Worm (Caenorhabditis elegans) whole organism, mixed stage, embryonic: ENCODE measurements around the gene nrsn-1.

Source experiments
- bed-3 ChIP-seq: fragments of 200-800 bp; sonication (Bioruptor generic); optimal IDR thresholded peaks from 3 replicates; lab custom pipeline; 2018; ENCODE audit warnings: mild to moderate bottlenecking, missing genetic modification characterization, moderate library complexity, missing compliant biosample characterization
- blmp-1 ChIP-seq: fragments of 150-350 bp; optimal IDR thresholded peaks from 2 replicates; lab custom pipeline; 2014; ENCODE audit warnings: missing biosample characterization, missing genetic modification characterization
- ceh-39 ChIP-seq: fragments of 150-350 bp; optimal IDR thresholded peaks from 2 replicates; lab custom pipeline; 2014; ENCODE audit warnings: missing biosample characterization, missing genetic modification characterization
- ceh-43 ChIP-seq: fragments of 200-800 bp; sonication (Bioruptor generic); optimal IDR thresholded peaks from 2 replicates; lab custom pipeline; 2018; ENCODE audit warnings: mild to moderate bottlenecking, missing genetic modification characterization, moderate library complexity, missing compliant biosample characterization
- ceh-83 ChIP-seq: fragments of 200-800 bp; sonication (Bioruptor generic); optimal IDR thresholded peaks from 2 replicates; lab custom pipeline; 2018; ENCODE audit warnings: mild to moderate bottlenecking, missing genetic modification characterization, missing compliant biosample characterization
- ces-1 ChIP-seq: fragments of 150-350 bp; optimal IDR thresholded peaks from 2 replicates; lab custom pipeline; 2014; ENCODE audit warnings: missing biosample characterization, missing genetic modification reagents, missing genetic modification characterization
- cnd-1 ChIP-seq: fragments of 200-800 bp; sonication (Bioruptor generic); optimal IDR thresholded peaks from 2 replicates; lab custom pipeline; 2018; ENCODE audit warnings: mild to moderate bottlenecking, missing genetic modification characterization, missing compliant biosample characterization
- drap-1 ChIP-seq: fragments of 200-800 bp; sonication (Bioruptor generic); optimal IDR thresholded peaks from 3 replicates; lab custom pipeline; 2018; ENCODE audit warnings: mild to moderate bottlenecking, missing genetic modification characterization, missing compliant biosample characterization
- elt-3 ChIP-seq: fragments of 150-350 bp; optimal IDR thresholded peaks from 2 replicates; lab custom pipeline; 2014; ENCODE audit warnings: missing biosample characterization, missing genetic modification characterization
- flh-1 ChIP-seq: fragments of 200-800 bp; sonication (Bioruptor generic); optimal IDR thresholded peaks from 2 replicates; lab custom pipeline; 2018; ENCODE audit warnings: mild to moderate bottlenecking, missing genetic modification characterization, moderate library complexity, missing compliant biosample characterization
- ham-2 ChIP-seq: fragments of 200-800 bp; sonication (Bioruptor generic); optimal IDR thresholded peaks from 2 replicates; lab custom pipeline; 2018; ENCODE audit warnings: mild to moderate bottlenecking, missing genetic modification characterization, missing compliant biosample characterization
- hlh-1 ChIP-seq: fragments of 150-350 bp; optimal IDR thresholded peaks from 2 replicates; lab custom pipeline; 2014; ENCODE audit warnings: missing biosample characterization, missing genetic modification reagents, missing genetic modification characterization
- lin-13 ChIP-seq: fragments of 150-350 bp; optimal IDR thresholded peaks from 2 replicates; lab custom pipeline; 2014; ENCODE audit warnings: missing biosample characterization, missing genetic modification characterization
- lin-32 ChIP-seq: fragments of 200-800 bp; sonication (Bioruptor generic); optimal IDR thresholded peaks from 2 replicates; lab custom pipeline; 2018; ENCODE audit warnings: mild to moderate bottlenecking, missing genetic modification characterization, missing compliant biosample characterization
- mab-5 ChIP-seq: fragments of 150-350 bp; optimal IDR thresholded peaks from 2 replicates; lab custom pipeline; 2014; ENCODE audit warnings: missing biosample characterization, missing genetic modification characterization
- mep-1 ChIP-seq: fragments of 150-350 bp; optimal IDR thresholded peaks from 2 replicates; lab custom pipeline; 2017; ENCODE audit warnings: missing biosample characterization, missing genetic modification reagents, missing genetic modification characterization, inconsistent platforms
- mls-2 ChIP-seq: sonication (generic microtip); optimal IDR thresholded peaks from 2 replicates; lab custom pipeline; 2016; ENCODE audit warnings: mild to moderate bottlenecking, missing genetic modification characterization, moderate library complexity, missing compliant biosample characterization
- nhr-12 ChIP-seq: fragments of 150-350 bp; optimal IDR thresholded peaks from 2 replicates; lab custom pipeline; 2014; ENCODE audit warnings: missing biosample characterization, missing genetic modification characterization
- nhr-2 ChIP-seq: fragments of 150-350 bp; optimal IDR thresholded peaks from 2 replicates; lab custom pipeline; 2014; ENCODE audit warnings: missing biosample characterization, missing genetic modification characterization
- nhr-237 ChIP-seq: fragments of 150-350 bp; optimal IDR thresholded peaks from 2 replicates; lab custom pipeline; 2014; ENCODE audit warnings: missing biosample characterization, missing genetic modification characterization
- nhr-28 ChIP-seq: fragments of 150-350 bp; optimal IDR thresholded peaks from 2 replicates; lab custom pipeline; 2014; ENCODE audit warnings: missing biosample characterization, missing genetic modification characterization
- nhr-76 ChIP-seq: sonication (generic microtip); optimal IDR thresholded peaks from 2 replicates; lab custom pipeline; 2017; ENCODE audit warnings: missing biosample characterization, missing genetic modification characterization
- pha-4 ChIP-seq: fragments of 150-350 bp; optimal IDR thresholded peaks from 2 replicates; lab custom pipeline; 2018; ENCODE audit warnings: missing biosample characterization, missing genetic modification reagents, missing genetic modification characterization
- sem-2 ChIP-seq: fragments of 200-800 bp; sonication (Bioruptor generic); optimal IDR thresholded peaks from 2 replicates; lab custom pipeline; 2018; ENCODE audit warnings: mild to moderate bottlenecking, missing genetic modification characterization, missing compliant biosample characterization
- snpc-4 ChIP-seq: fragments of 150-350 bp; optimal IDR thresholded peaks from 2 replicates; lab custom pipeline; 2014; ENCODE audit warnings: missing biosample characterization, missing genetic modification characterization
- tbx-8 ChIP-seq: fragments of 200-800 bp; sonication (Bioruptor generic); optimal IDR thresholded peaks from 2 replicates; lab custom pipeline; 2018; ENCODE audit warnings: mild to moderate bottlenecking, missing genetic modification characterization, moderate library complexity, missing compliant biosample characterization
- unc-120 ChIP-seq: sonication (generic microtip); optimal IDR thresholded peaks from 2 replicates; lab custom pipeline; 2017; ENCODE audit warnings: missing genetic modification characterization, missing compliant biosample characterization; ENCODE audit not compliant: poor library complexity, severe bottlenecking
- unc-62 ChIP-seq: fragments of 150-350 bp; optimal IDR thresholded peaks from 2 replicates; lab custom pipeline; 2014; ENCODE audit warnings: missing biosample characterization, missing genetic modification reagents, missing genetic modification characterization
- zip-8 ChIP-seq: fragments of 150-350 bp; optimal IDR thresholded peaks from 2 replicates; lab custom pipeline; 2014; ENCODE audit warnings: missing biosample characterization, missing genetic modification characterization
- ztf-11 ChIP-seq: fragments of 150-350 bp; optimal IDR thresholded peaks from 2 replicates; lab custom pipeline; 2014; ENCODE audit warnings: missing biosample characterization, missing genetic modification characterization

nrsn-1 gene

DNA sequence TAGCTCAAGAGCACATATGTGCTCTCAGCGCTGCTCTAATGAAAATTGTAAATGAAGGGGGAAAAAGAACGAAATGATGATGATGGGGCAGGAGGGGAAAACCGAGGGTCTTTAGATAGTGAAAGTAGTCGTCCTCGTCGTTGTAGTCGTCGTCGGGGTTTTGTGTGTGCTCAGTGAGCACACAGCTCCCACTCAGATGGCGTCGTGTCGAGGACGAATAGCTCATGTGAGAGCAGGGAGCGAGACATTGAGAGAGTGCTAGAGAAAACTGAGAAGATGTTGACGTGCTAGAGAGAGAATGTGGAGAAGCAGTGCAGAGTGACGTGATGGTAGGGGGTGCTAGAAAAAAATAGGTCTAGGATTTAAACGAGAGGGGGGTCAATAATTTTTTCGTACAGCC lies 2.0 kb upstream of the nrsn-1 start:
- TF ChIP-seq nhr-28 (tag; lab: Kevin White, UChicago), result no peak
- peak; percentile 27 for TF ChIP-seq ces-1 (GFP tag; lab: Kevin White, UChicago)

ce11 chrV:3716279-3716887 lies 614 bp upstream of the nrsn-1 start:
- no peak for TF ChIP-seq blmp-1
- TF ChIP-seq ces-1 (GFP tag; lab: Kevin White, UChicago), result peak; percentile 10
- TF ChIP-seq lin-13 (tag; lab: Kevin White, UChicago), result no peak
- no peak for TF ChIP-seq tbx-8 (GFP tag; lab: Kevin White, UChicago)
- TF ChIP-seq sem-2 (GFP tag; lab: Kevin White, UChicago), result no peak
- peak; percentile 40 for TF ChIP-seq unc-62

ce11 chrV:3714750-3715149 lies 1.0 kb downstream of the nrsn-1 start:
- TF ChIP-seq snpc-4 (tag; lab: Kevin White, UChicago), result no peak
- no peak for TF ChIP-seq tbx-8 (GFP tag; lab: Kevin White, UChicago)
- TF ChIP-seq nhr-76 (tag; lab: Kevin White, UChicago), result no peak
- TF ChIP-seq nhr-2, result no peak
- TF ChIP-seq ceh-39 (tag; lab: Kevin White, UChicago), result no peak
- no peak for TF ChIP-seq bed-3 (GFP tag; lab: Kevin White, UChicago)
- no peak for TF ChIP-seq nhr-237
- no peak for TF ChIP-seq mab-5
- TF ChIP-seq nhr-28 (tag; lab: Kevin White, UChicago), result no peak
- TF ChIP-seq ces-1 (GFP tag; lab: Kevin White, UChicago), result no peak
- TF ChIP-seq blmp-1, result no peak
- TF ChIP-seq nhr-12, result no peak
- no peak for TF ChIP-seq flh-1 (GFP tag; lab: Kevin White, UChicago)
- TF ChIP-seq mls-2 (tag; lab: Kevin White, UChicago), result no peak
- no peak for TF ChIP-seq mep-1 (tag; lab: Kevin White, UChicago)
- TF ChIP-seq elt-3 (tag; lab: Kevin White, UChicago), result no peak
- no peak for TF ChIP-seq unc-120 (tag; lab: Kevin White, UChicago)

DNA sequence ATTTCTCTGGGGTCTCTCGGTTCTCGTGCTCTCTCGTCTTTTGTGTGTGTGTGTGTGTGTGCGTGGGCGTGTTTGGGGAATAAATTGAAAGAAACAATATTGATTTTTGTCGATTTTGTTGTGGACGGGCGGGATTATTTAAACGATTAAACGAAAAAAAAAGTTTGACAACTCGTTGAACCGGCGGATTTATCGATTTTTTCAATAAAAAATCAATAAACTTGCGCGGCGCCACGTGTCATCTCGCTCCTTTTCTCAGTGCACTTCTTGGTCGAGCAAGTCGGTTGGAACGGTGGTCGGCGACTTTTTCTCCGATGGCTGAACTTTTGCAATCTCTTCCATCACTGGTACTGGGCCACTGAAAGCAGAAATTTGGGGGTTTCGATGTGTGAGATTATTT lies 2.8 kb downstream of the nrsn-1 start:
- TF ChIP-seq flh-1 (GFP tag; lab: Kevin White, UChicago), result no peak
- no peak for TF ChIP-seq drap-1
- TF ChIP-seq tbx-8 (GFP tag; lab: Kevin White, UChicago), result no peak
- TF ChIP-seq ceh-83 (GFP tag; lab: Kevin White, UChicago), result no peak
- no peak for TF ChIP-seq ztf-11 (tag; lab: Kevin White, UChicago)
- TF ChIP-seq, all 35 proteins: peak for 0

ce11 chrV:3712192-3712591 lies 3.6 kb downstream of the nrsn-1 start:
- TF ChIP-seq mab-5 (no peak), mep-1 (tag; lab: Kevin White, UChicago) (no peak)

DNA sequence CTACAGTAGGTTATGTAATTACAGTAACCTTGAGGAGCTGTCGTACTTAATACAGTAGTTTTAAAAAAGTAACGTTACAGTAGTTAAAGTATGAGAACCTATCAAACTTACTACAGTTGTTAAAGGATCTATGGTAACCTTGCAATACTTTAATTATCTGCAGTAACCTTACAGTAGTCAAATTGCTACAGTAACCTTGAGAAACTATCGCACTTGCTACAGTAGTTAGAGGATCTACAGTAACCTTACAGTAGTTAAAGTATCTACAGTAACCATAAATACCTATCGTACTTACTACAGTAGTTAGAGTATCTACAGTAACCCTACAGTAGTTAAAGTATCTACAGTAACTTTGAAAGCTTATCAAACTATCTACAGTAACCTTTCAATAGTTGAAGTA lies 4.2 kb downstream of the nrsn-1 start:
- TF ChIP-seq mls-2 (tag; lab: Kevin White, UChicago), result no peak
- no peak for TF ChIP-seq unc-62
- no peak for TF ChIP-seq lin-32 (GFP tag; lab: Kevin White, UChicago)
- no peak for TF ChIP-seq hlh-1 (tag; lab: Kevin White, UChicago)
- no peak for TF ChIP-seq zip-8
- TF ChIP-seq flh-1 (GFP tag; lab: Kevin White, UChicago), result no peak
- no peak for TF ChIP-seq nhr-12
- TF ChIP-seq sem-2 (GFP tag; lab: Kevin White, UChicago), result no peak
- TF ChIP-seq pha-4 (tag; lab: Kevin White, UChicago), result no peak
- TF ChIP-seq ceh-43, result no peak

DNA sequence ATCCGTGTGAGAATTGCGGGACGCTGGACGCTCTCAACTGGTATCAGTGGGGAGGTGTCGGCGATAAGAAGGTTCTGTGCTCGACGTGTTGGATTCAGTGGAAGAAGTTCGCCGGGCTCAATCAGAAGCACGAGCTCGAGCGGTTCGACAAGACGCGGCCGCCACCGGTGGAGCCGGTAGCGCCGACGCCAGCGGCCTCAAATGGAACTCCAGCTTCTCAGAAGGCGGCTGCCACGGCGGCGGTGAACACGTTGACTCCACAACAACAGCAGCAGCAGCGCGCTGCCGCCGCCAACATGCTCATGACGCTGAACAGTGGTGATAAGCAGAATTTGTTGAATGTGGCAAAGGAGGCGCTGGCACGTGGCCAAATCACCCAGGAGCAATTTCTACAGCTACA lies 8.9 kb downstream of the nrsn-1 start:
- no peak for TF ChIP-seq ham-2 (GFP tag; lab: Kevin White, UChicago)
- no peak for TF ChIP-seq mls-2 (tag; lab: Kevin White, UChicago)
- no peak for TF ChIP-seq ceh-39 (tag; lab: Kevin White, UChicago)
- no peak for TF ChIP-seq nhr-12
- no peak for TF ChIP-seq ztf-11 (tag; lab: Kevin White, UChicago)
- no peak for TF ChIP-seq unc-120 (tag; lab: Kevin White, UChicago)
- no peak for TF ChIP-seq cnd-1 (tag; lab: Kevin White, UChicago)
- TF ChIP-seq elt-3 (tag; lab: Kevin White, UChicago), result no peak
